Worm (Caenorhabditis elegans) whole organism, young adult: ENCODE results near the gene F57B9.3.

ENCODE experiments used
- D2030.7 ChIP-seq: fragments of 200-800 bp; sonication (Bioruptor generic); IDR thresholded peaks from 2 replicates; pipeline ENCODE4 v1.3.6; 2022; ENCODE audit warnings: missing genetic modification reagents, missing genetic modification characterization, missing compliant biosample characterization
- F22D6.2 ChIP-seq: sonication (generic microtip); optimal IDR thresholded peaks from 2 replicates; lab custom pipeline; 2016; ENCODE audit warnings: mild to moderate bottlenecking, missing genetic modification characterization, missing compliant biosample characterization
- F37B4.10 ChIP-seq: fragments of 200-800 bp; sonication (Bioruptor generic); IDR thresholded peaks from 2 replicates; pipeline ENCODE4 v1.3.6; 2022; ENCODE audit warnings: missing genetic modification characterization, missing compliant biosample characterization
- F57A8.1 ChIP-seq: fragments of 200-800 bp; sonication (Bioruptor generic); optimal IDR thresholded peaks from 2 replicates; lab custom pipeline; 2018; ENCODE audit warnings: mild to moderate bottlenecking, missing genetic modification characterization, moderate library complexity, missing compliant biosample characterization
- K11D2.4 ChIP-seq: fragments of 200-800 bp; sonication (Bioruptor generic); IDR thresholded peaks from 2 replicates; pipeline ENCODE4 v1.3.6; 2022; ENCODE audit warnings: missing genetic modification reagents, missing genetic modification characterization, missing compliant biosample characterization
- Y53G8AR.9 ChIP-seq: fragments of 200-800 bp; sonication (Bioruptor generic); conservative IDR thresholded peaks from 2 replicates; pipeline ENCODE4 v1.3.6; 2022; ENCODE audit warnings: missing genetic modification reagents, missing genetic modification characterization, missing compliant biosample characterization
- Y56A3A.18 ChIP-seq: fragments of 200-800 bp; sonication (Bioruptor generic); IDR thresholded peaks from 2 replicates; pipeline ENCODE4 v1.3.6; 2022; ENCODE audit warnings: missing genetic modification reagents, missing genetic modification characterization, missing compliant biosample characterization
- ZK185.1 ChIP-seq: sonication (generic microtip); optimal IDR thresholded peaks from 2 replicates; lab custom pipeline; 2016; ENCODE audit warnings: mild to moderate bottlenecking, missing genetic modification characterization, missing compliant biosample characterization; ENCODE audit not compliant: poor library complexity, severe bottlenecking
- akir-1 ChIP-seq: fragments of 200-800 bp; sonication (Bioruptor generic); optimal IDR thresholded peaks from 2 replicates; lab custom pipeline; 2018; ENCODE audit warnings: mild to moderate bottlenecking, missing genetic modification characterization, moderate library complexity, missing compliant biosample characterization
- ama-1 ChIP-seq, 3 experiments: fragments of 150-350 bp in 1 of 3; sonication (generic microtip) in 2 of 3; optimal IDR thresholded peaks; 2 replicates each; lab custom pipeline; 2014 to 2018; ENCODE audit warnings: missing biosample characterization in 2 of 3, missing genetic modification characterization in 2 of 3, missing genetic modification reagents in 2 of 3
- aptf-3 ChIP-seq: fragments of 200-800 bp; sonication (Bioruptor generic); IDR thresholded peaks from 2 replicates; pipeline ENCODE4 v1.3.6; 2022; ENCODE audit warnings: missing genetic modification characterization, missing compliant biosample characterization
- attf-3 ChIP-seq: fragments of 200-800 bp; sonication (Bioruptor generic); conservative IDR thresholded peaks from 2 replicates; pipeline ENCODE4 v1.3.6; 2022; ENCODE audit warnings: missing genetic modification reagents, missing genetic modification characterization, missing compliant biosample characterization
- attf-6 ChIP-seq: fragments of 200-800 bp; sonication (Bioruptor generic); IDR thresholded peaks from 2 replicates; pipeline ENCODE4 v1.3.6; 2022; ENCODE audit warnings: missing genetic modification reagents, missing genetic modification characterization, missing compliant biosample characterization
- bed-2 ChIP-seq: fragments of 200-800 bp; sonication (Bioruptor generic); IDR thresholded peaks from 2 replicates; pipeline ENCODE4 v1.3.6; 2022; ENCODE audit warnings: missing genetic modification reagents, missing genetic modification characterization, missing compliant biosample characterization
- ccch-3 ChIP-seq: fragments of 200-800 bp; sonication (Bioruptor generic); optimal IDR thresholded peaks from 2 replicates; lab custom pipeline; 2018; ENCODE audit warnings: mild to moderate bottlenecking, missing genetic modification characterization, missing compliant biosample characterization
- ceh-58 ChIP-seq: fragments of 200-800 bp; sonication (Bioruptor generic); IDR thresholded peaks from 2 replicates; pipeline ENCODE4 v1.3.6; 2022; ENCODE audit warnings: missing genetic modification characterization, missing compliant biosample characterization
- dox-1 ChIP-seq: fragments of 200-800 bp; sonication (Bioruptor generic); IDR thresholded peaks from 2 replicates; pipeline ENCODE4 v1.3.6; 2022; ENCODE audit warnings: missing genetic modification reagents, missing genetic modification characterization, missing compliant biosample characterization
- dpl-1 ChIP-seq: fragments of 150-350 bp; optimal IDR thresholded peaks from 2 replicates; lab custom pipeline; 2014; ENCODE audit warnings: missing biosample characterization, missing genetic modification reagents, missing genetic modification characterization
- egl-18 ChIP-seq: fragments of 200-800 bp; sonication (Bioruptor generic); IDR thresholded peaks from 2 replicates; pipeline ENCODE4 v1.3.6; 2022; ENCODE audit warnings: missing genetic modification reagents, missing genetic modification characterization, missing compliant biosample characterization
- fkh-3 ChIP-seq: sonication (generic microtip); optimal IDR thresholded peaks from 2 replicates; lab custom pipeline; 2016; ENCODE audit warnings: mild to moderate bottlenecking, missing genetic modification characterization, missing compliant biosample characterization
- gei-17 ChIP-seq: fragments of 200-800 bp; sonication (Bioruptor generic); optimal IDR thresholded peaks from 2 replicates; lab custom pipeline; 2018; ENCODE audit warnings: mild to moderate bottlenecking, missing genetic modification characterization, missing compliant biosample characterization
- him-1 ChIP-seq: sonication (generic microtip); optimal IDR thresholded peaks from 2 replicates; lab custom pipeline; 2016; ENCODE audit warnings: missing genotype, missing genetic modification reagents, missing genetic modification characterization, missing compliant biosample characterization
- hlh-26 ChIP-seq: fragments of 200-800 bp; sonication (Bioruptor generic); conservative IDR thresholded peaks from 2 replicates; pipeline ENCODE4 v1.3.6; 2022; ENCODE audit warnings: missing genetic modification reagents, missing genetic modification characterization, missing compliant biosample characterization
- hmg-20 ChIP-seq: fragments of 200-800 bp; sonication (Bioruptor generic); IDR thresholded peaks from 2 replicates; pipeline ENCODE4 v1.3.6; 2022; ENCODE audit warnings: missing genetic modification reagents, missing genetic modification characterization, missing compliant biosample characterization
- hsf-1 ChIP-seq: fragments of 200-800 bp; sonication (Bioruptor generic); IDR thresholded peaks from 2 replicates; pipeline ENCODE4 v1.3.6; 2022; ENCODE audit warnings: missing genetic modification reagents, missing genetic modification characterization, missing compliant biosample characterization
- let-607 ChIP-seq, 2 experiments: fragments of 200-800 bp in 1 of 2; sonication (Bioruptor generic) in 1 of 2; sonication (generic microtip) in 1 of 2; optimal IDR thresholded peaks; 2 replicates each; lab custom pipeline; 2016 to 2018; ENCODE audit warnings: mild to moderate bottlenecking in 2 of 2, missing compliant biosample characterization in 2 of 2, missing genetic modification characterization in 2 of 2, moderate library complexity in 2 of 2, missing genotype in 1 of 2
- lin-54 ChIP-seq: fragments of 200-800 bp; sonication (Bioruptor generic); optimal IDR thresholded peaks from 2 replicates; lab custom pipeline; 2018; ENCODE audit warnings: mild to moderate bottlenecking, missing genetic modification characterization, missing compliant biosample characterization
- lir-1 ChIP-seq: fragments of 200-800 bp; sonication (Bioruptor generic); conservative IDR thresholded peaks from 2 replicates; pipeline ENCODE4 v1.3.6; 2022; ENCODE audit warnings: missing genetic modification reagents, missing genetic modification characterization, missing compliant biosample characterization
- lsl-1 ChIP-seq: fragments of 200-800 bp; sonication (Bioruptor generic); optimal IDR thresholded peaks from 2 replicates; lab custom pipeline; 2018; ENCODE audit warnings: mild to moderate bottlenecking, missing genetic modification characterization, moderate library complexity, missing compliant biosample characterization
- lsy-27 ChIP-seq: sonication (generic microtip); optimal IDR thresholded peaks from 2 replicates; lab custom pipeline; 2017; ENCODE audit warnings: missing genetic modification characterization, mild to moderate bottlenecking, missing compliant biosample characterization, antibody characterized with exemption, missing genotype, borderline replicate concordance; ENCODE audit not compliant: insufficient read depth
- madf-10 ChIP-seq: sonication (generic microtip); optimal IDR thresholded peaks from 2 replicates; lab custom pipeline; 2016; ENCODE audit warnings: mild to moderate bottlenecking, missing genetic modification characterization, missing compliant biosample characterization
- madf-6 ChIP-seq: fragments of 200-800 bp; sonication (Bioruptor generic); IDR thresholded peaks from 2 replicates; pipeline ENCODE4 v1.3.6; 2022; ENCODE audit warnings: missing genetic modification reagents, missing genetic modification characterization, missing compliant biosample characterization
- mcd-1 ChIP-seq: fragments of 200-800 bp; sonication (Bioruptor generic); IDR thresholded peaks from 2 replicates; pipeline ENCODE4 v1.3.6; 2022; ENCODE audit warnings: missing genetic modification reagents, missing genetic modification characterization, missing compliant biosample characterization
- mel-28 ChIP-seq: sonication (generic microtip); optimal IDR thresholded peaks from 2 replicates; lab custom pipeline; 2016; ENCODE audit warnings: borderline replicate concordance, mild to moderate bottlenecking, missing genetic modification characterization, missing compliant biosample characterization
- nfya-2 ChIP-seq: fragments of 200-800 bp; sonication (Bioruptor generic); IDR thresholded peaks from 2 replicates; pipeline ENCODE4 v1.3.6; 2022; ENCODE audit warnings: missing genetic modification reagents, missing genetic modification characterization, missing compliant biosample characterization
- nfyb-1 ChIP-seq: fragments of 200-800 bp; sonication (Bioruptor generic); IDR thresholded peaks from 2 replicates; pipeline ENCODE4 v1.3.6; 2022; ENCODE audit warnings: missing genetic modification reagents, missing genetic modification characterization, missing compliant biosample characterization
- nhr-27 ChIP-seq: fragments of 200-800 bp; sonication (Bioruptor generic); optimal IDR thresholded peaks from 2 replicates; lab custom pipeline; 2018; ENCODE audit warnings: mild to moderate bottlenecking, missing genetic modification characterization, moderate library complexity, missing compliant biosample characterization
- rcor-1 ChIP-seq: fragments of 200-800 bp; sonication (Bioruptor generic); IDR thresholded peaks from 2 replicates; pipeline ENCODE4 v1.3.6; 2022; ENCODE audit warnings: missing genetic modification reagents, missing genetic modification characterization, missing compliant biosample characterization
- sea-2 ChIP-seq: fragments of 200-800 bp; sonication (Bioruptor generic); IDR thresholded peaks from 2 replicates; pipeline ENCODE4 v1.3.6; 2022; ENCODE audit warnings: missing genetic modification characterization, missing compliant biosample characterization
- snpc-1.3 ChIP-seq: sonication (generic microtip); optimal IDR thresholded peaks from 2 replicates; lab custom pipeline; 2017; ENCODE audit warnings: missing genetic modification characterization, mild to moderate bottlenecking, missing compliant biosample characterization, antibody characterized with exemption, moderate library complexity, missing genotype, missing genetic modification reagents; ENCODE audit not compliant: insufficient read depth
- somi-1 ChIP-seq: fragments of 200-800 bp; sonication (Bioruptor generic); optimal IDR thresholded peaks from 2 replicates; lab custom pipeline; 2018; ENCODE audit warnings: mild to moderate bottlenecking, missing genetic modification characterization, missing compliant biosample characterization
- sptf-2 ChIP-seq: fragments of 200-800 bp; sonication (Bioruptor generic); optimal IDR thresholded peaks from 2 replicates; lab custom pipeline; 2018; ENCODE audit warnings: mild to moderate bottlenecking, missing genetic modification characterization, missing compliant biosample characterization
- tlf-1 ChIP-seq: fragments of 200-800 bp; sonication (Bioruptor generic); optimal IDR thresholded peaks from 2 replicates; lab custom pipeline; 2018; ENCODE audit warnings: mild to moderate bottlenecking, missing genetic modification characterization, missing compliant biosample characterization
- zfh-2 ChIP-seq: fragments of 200-800 bp; sonication (Bioruptor generic); conservative IDR thresholded peaks from 2 replicates; pipeline ENCODE4 v1.3.6; 2022; ENCODE audit warnings: missing genetic modification reagents, missing genetic modification characterization, missing compliant biosample characterization
- ztf-18 ChIP-seq: sonication (generic microtip); optimal IDR thresholded peaks from 2 replicates; lab custom pipeline; 2016; ENCODE audit warnings: missing genotype, mild to moderate bottlenecking, missing genetic modification characterization, missing compliant biosample characterization
- ztf-22 ChIP-seq: fragments of 200-800 bp; sonication (Bioruptor generic); optimal IDR thresholded peaks from 2 replicates; lab custom pipeline; 2018; ENCODE audit warnings: mild to moderate bottlenecking, missing genetic modification characterization, moderate library complexity, missing compliant biosample characterization
- ztf-25 ChIP-seq: fragments of 200-800 bp; sonication (Bioruptor generic); IDR thresholded peaks from 2 replicates; pipeline ENCODE4 v1.3.6; 2022; ENCODE audit warnings: missing genetic modification reagents, missing genetic modification characterization, missing compliant biosample characterization

The F57B9.3 gene

ce11 chrIII:6958674-6959241 lies 19.1 kb downstream of the F57B9.3 start (continued):
- peak; percentile 28; the same call in 1 of the 2 replicates for TF ChIP-seq hsf-1 (GFP tag; lab: Robert Waterston, UW)
- TF ChIP-seq Y56A3A.18: 0 out of 2 replicates have a peak, but pooled peaks have one; percentile 46
- peak; percentile 18 for TF ChIP-seq dpl-1 (GFP tag; lab: Kevin White, UChicago)
- no peak for TF ChIP-seq gei-17
- TF ChIP-seq ztf-22: no peak
- no peak for TF ChIP-seq ama-1 (optimal IDR thresholded peaks at IDR 0.05; lab: Kevin White, UChicago)
- TF ChIP-seq ama-1 (GFP tag; optimal IDR thresholded peaks at IDR 0.05; lab: Kevin White, UChicago): peak in 1 of 2 experiments; percentile 75
- TF ChIP-seq lsl-1 (GFP tag; lab: Kevin White, UChicago): peak; percentile 72
- no peak for TF ChIP-seq attf-3 (GFP tag; lab: Robert Waterston, UW)
- TF ChIP-seq F22D6.2 (tag; lab: Kevin White, UChicago): no peak
- TF ChIP-seq lin-54: no peak
- TF ChIP-seq rcor-1 (GFP tag; lab: Robert Waterston, UW): no peak
- TF ChIP-seq nfya-2: no peak
- no peak for TF ChIP-seq attf-6
- TF ChIP-seq mel-28: no peak
- no peak for TF ChIP-seq mcd-1 (GFP tag; lab: Robert Waterston, UW)
- TF ChIP-seq somi-1 (GFP tag; lab: Kevin White, UChicago): no peak
- TF ChIP-seq ztf-25 (GFP tag; lab: Robert Waterston, UW): no peak
- TF ChIP-seq egl-18: no peak
- TF ChIP-seq him-1 (tag; lab: Kevin White, UChicago): peak; percentile 99
- TF ChIP-seq sea-2 (GFP tag; lab: Robert Waterston, UW): no peak
- TF ChIP-seq ceh-58 (GFP tag; lab: Robert Waterston, UW): no peak
- no peak for TF ChIP-seq F37B4.10 (GFP tag; lab: Robert Waterston, UW)
- no peak for TF ChIP-seq lir-1 (GFP tag; lab: Robert Waterston, UW)
- peak; percentile 25 for TF ChIP-seq snpc-1.3
- no peak for TF ChIP-seq nhr-27
- TF ChIP-seq hmg-20: no peak
- no peak for TF ChIP-seq dox-1 (GFP tag; lab: Robert Waterston, UW)
- no peak for TF ChIP-seq F57A8.1
- TF ChIP-seq bed-2 (GFP tag; lab: Robert Waterston, UW): no peak
- no peak for TF ChIP-seq madf-10 (tag; lab: Kevin White, UChicago)
- no peak for TF ChIP-seq ztf-18
- no peak for TF ChIP-seq zfh-2 (GFP tag; lab: Robert Waterston, UW)
- TF ChIP-seq ZK185.1 (tag; lab: Kevin White, UChicago): no peak
- TF ChIP-seq akir-1: no peak
- TF ChIP-seq let-607 (tag; optimal IDR thresholded peaks at IDR 0.05; lab: Kevin White, UChicago): no peak
- no peak for TF ChIP-seq hlh-26 (GFP tag; lab: Robert Waterston, UW)
- TF ChIP-seq lsy-27 (tag; lab: Kevin White, UChicago): no peak
- no peak for TF ChIP-seq ccch-3 (GFP tag; lab: Kevin White, UChicago)
- no peak for TF ChIP-seq sptf-2 (GFP tag; lab: Kevin White, UChicago)
- peak; percentile 49; the same call in 1 of the 2 replicates for TF ChIP-seq nfyb-1
- no peak for TF ChIP-seq aptf-3 (GFP tag; lab: Robert Waterston, UW)
- no peak for TF ChIP-seq K11D2.4 (GFP tag; lab: Robert Waterston, UW)
- TF ChIP-seq D2030.7 (GFP tag; lab: Robert Waterston, UW): no peak
- TF ChIP-seq Y53G8AR.9: 0 out of 2 replicates have a peak, but pooled peaks have one; percentile 22
- TF ChIP-seq fkh-3 (tag; lab: Kevin White, UChicago): no peak
- no peak for TF ChIP-seq tlf-1 (GFP tag; lab: Kevin White, UChicago)
- peak; percentile 76 for TF ChIP-seq madf-6 (GFP tag; lab: Robert Waterston, UW)
